Worm (Caenorhabditis elegans) whole organism, L4 larva: Measurements from ENCODE around the gene EGAP1.1.

Source experiments
- aly-2 ChIP-seq: sonication (generic microtip); optimal IDR thresholded peaks from 2 replicates; lab custom pipeline; 2018; ENCODE audit warnings: missing biosample characterization, missing genetic modification characterization
- cey-2 ChIP-seq: sonication (generic microtip); optimal IDR thresholded peaks from 3 replicates; lab custom pipeline; 2017; ENCODE audit warnings: missing genetic modification characterization, mild to moderate bottlenecking, missing compliant biosample characterization, antibody characterized with exemption, borderline replicate concordance; ENCODE audit not compliant: insufficient read depth
- dmd-9 ChIP-seq: fragments of 200-800 bp; sonication (Bioruptor generic); IDR thresholded peaks from 2 replicates; pipeline ENCODE4 v1.3.6; 2022; ENCODE audit warnings: missing genetic modification reagents, missing genetic modification characterization, missing compliant biosample characterization
- duxl-1 ChIP-seq: sonication (generic microtip); optimal IDR thresholded peaks from 2 replicates; lab custom pipeline; 2016; ENCODE audit warnings: mild to moderate bottlenecking, missing genetic modification characterization, moderate library complexity, missing compliant biosample characterization; ENCODE audit not compliant: poor library complexity
- fos-1 ChIP-seq: fragments of 150-350 bp; optimal IDR thresholded peaks from 2 replicates; lab custom pipeline; 2014; ENCODE audit warnings: missing biosample characterization, missing genetic modification characterization
- lin-15B ChIP-seq: fragments of 150-350 bp; sonication (generic microtip); optimal IDR thresholded peaks from 3 replicates; lab custom pipeline; 2014; ENCODE audit warnings: missing biosample characterization, missing genetic modification characterization
- nhr-10 ChIP-seq: fragments of 150-350 bp; optimal IDR thresholded peaks from 2 replicates; lab custom pipeline; 2014; ENCODE audit warnings: missing biosample characterization, missing genetic modification characterization
- nhr-11 ChIP-seq: fragments of 150-350 bp; optimal IDR thresholded peaks from 2 replicates; lab custom pipeline; 2014; ENCODE audit warnings: missing biosample characterization, missing genetic modification characterization
- nhr-76 ChIP-seq: fragments of 150-350 bp; optimal IDR thresholded peaks from 2 replicates; lab custom pipeline; 2014; ENCODE audit warnings: missing biosample characterization, missing genetic modification characterization
- vab-7 ChIP-seq: fragments of 200-800 bp; sonication (Bioruptor generic); IDR thresholded peaks from 2 replicates; pipeline ENCODE4 v1.3.6; 2022; ENCODE audit warnings: missing genetic modification reagents, missing genetic modification characterization, missing compliant biosample characterization

DNA sequence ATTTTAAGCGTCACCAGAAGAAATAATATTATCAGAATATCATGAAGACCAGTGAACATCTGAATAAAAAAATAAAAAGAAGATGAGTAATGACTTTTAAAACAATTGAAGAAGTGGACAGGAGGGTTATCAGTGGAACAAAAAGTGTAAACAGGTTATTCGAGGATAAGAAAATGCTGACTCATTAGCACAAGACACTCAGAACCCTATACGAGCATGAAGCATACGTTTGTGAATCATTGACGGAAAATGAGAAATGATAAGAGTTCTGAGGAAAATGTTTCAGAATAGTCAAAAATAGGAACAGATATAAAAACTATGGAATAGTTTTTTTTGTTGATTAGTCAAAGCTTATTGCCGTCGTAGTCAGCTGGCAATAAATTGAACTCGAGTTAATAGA is 4.2 kb downstream of the EGAP1.1 start, which contains the start of gene zmp-1:
- no peak for TF ChIP-seq duxl-1 (tag; lab: Kevin White, UChicago)
- TF ChIP-seq nhr-11 (tag; lab: Kevin White, UChicago), result no peak
- no peak for TF ChIP-seq dmd-9 (GFP tag; lab: Robert Waterston, UW)
- TF ChIP-seq vab-7 (GFP tag; lab: Robert Waterston, UW), result no peak
- no peak for TF ChIP-seq cey-2 (tag; lab: Kevin White, UChicago)
- no peak for TF ChIP-seq lin-15B (tag; lab: Kevin White, UChicago)
- TF ChIP-seq aly-2 (tag; lab: Kevin White, UChicago), result no peak
- TF ChIP-seq nhr-76 (tag; lab: Kevin White, UChicago), result no peak
- TF ChIP-seq fos-1 (tag; lab: Kevin White, UChicago), result no peak
- TF ChIP-seq nhr-10 (tag; lab: Kevin White, UChicago), result no peak
